Comparison of ENCODE assay signal across 2 fruit fly cellular contexts in genomic region chr2L:18656691-18657237, dm6.
A peak's percentile ranks its signal among the peaks of the same experiment; 100 is the strongest.
TF ChIP-seq lines count a peak whose summit lies in the region.

No protein-coding gene starts in this region.

- TF ChIP-seq CTCF in whole organism, embryonic (GFP tag; optimal IDR thresholded peaks at IDR 0.05; lab: Kevin White, UChicago): no peak

TF ChIP-seq in whole organism, embryonic, 481 proteins besides CTCF, POLR2A, EP300 and RAD21:
- TF ChIP-seq Med (GFP tag; lab: Kevin White, UChicago) (peak; percentile 56), CG6854 (GFP tag; optimal IDR thresholded peaks at IDR 0.05; lab: Kevin White, UChicago) (no peak), kni (GFP tag; optimal IDR thresholded peaks at IDR 0.05; lab: Kevin White, UChicago) (peak; percentile 76), Atf-2 (GFP tag; optimal IDR thresholded peaks at IDR 0.05; lab: Kevin White, UChicago) (no peak), vvl (GFP tag; IDR thresholded peaks at IDR 0.05; lab: Robert Waterston, UW) (peak; percentile 71; the same call in 1 of the 2 replicates), Blimp-1 (GFP tag; optimal IDR thresholded peaks at IDR 0.05; lab: Kevin White, UChicago) (peak; percentile 28), lmd (GFP tag; IDR thresholded peaks at IDR 0.05; lab: Robert Waterston, UW) (no peak), CG1602 (GFP tag; optimal IDR thresholded peaks at IDR 0.05; lab: Kevin White, UChicago) (no peak), sqz (GFP tag; optimal IDR thresholded peaks at IDR 0.05; lab: Kevin White, UChicago) (peak; percentile 40), sens (GFP tag; lab: Kevin White, UChicago) (peak; percentile 84), Ets65A (GFP tag; lab: Kevin White, UChicago) (peak; percentile 51), slbo (GFP tag; IDR thresholded peaks at IDR 0.05; lab: Robert Waterston, UW) (0 out of 2 replicates have a peak, but pooled peaks have one; percentile 11), Tbp (GFP tag; optimal IDR thresholded peaks at IDR 0.05; lab: Kevin White, UChicago) (no peak), CG14441 (GFP tag; IDR thresholded peaks at IDR 0.05; lab: Robert Waterston, UW) (0 out of 2 replicates have a peak, but pooled peaks have one; percentile 12), CG15073 (GFP tag; optimal IDR thresholded peaks at IDR 0.05; lab: Kevin White, UChicago) (no peak), CG12942 (GFP tag; optimal IDR thresholded peaks at IDR 0.05; lab: Kevin White, UChicago) (no peak), CG31441 (GFP tag; IDR thresholded peaks at IDR 0.05; lab: Robert Waterston, UW) (no peak), Hr78 (GFP tag; optimal IDR thresholded peaks at IDR 0.05; lab: Kevin White, UChicago) (peak in 1 of 2 experiments; percentile 18), lab (GFP tag; optimal IDR thresholded peaks at IDR 0.05; lab: Kevin White, UChicago) (peak; percentile 10), prd (optimal IDR thresholded peaks at IDR 0.05; lab: Kevin White, UChicago) (no peak), prd (GFP tag; IDR thresholded peaks at IDR 0.05; lab: Robert Waterston, UW) (0 out of 3 replicates have a peak, but pooled peaks have one; percentile 9), pho (GFP tag; optimal IDR thresholded peaks at IDR 0.05; lab: Kevin White, UChicago) (no peak), Hmr (GFP tag; optimal IDR thresholded peaks at IDR 0.05; lab: Kevin White, UChicago) (no peak), stwl (tag; optimal IDR thresholded peaks at IDR 0.05; lab: Kevin White, UChicago) (no peak), Gug (GFP tag; IDR thresholded peaks at IDR 0.05; lab: Robert Waterston, UW) (no peak), Sry-δ (GFP tag; optimal IDR thresholded peaks at IDR 0.05; lab: Kevin White, UChicago) (no peak), Hand (GFP tag; optimal IDR thresholded peaks at IDR 0.05; lab: Kevin White, UChicago) (no peak), oc (tag; optimal IDR thresholded peaks at IDR 0.05; lab: Kevin White, UChicago) (peak; percentile 58)
TF ChIP-seq in whole organism, embryonic: peak in this region for 13.

TF ChIP-seq in whole organism, prepupa, 60 proteins besides CTCF, POLR2A, EP300 and RAD21:
- TF ChIP-seq CG32006 (GFP tag; optimal IDR thresholded peaks at IDR 0.05; lab: Kevin White, UChicago): peak; percentile 6
- TF ChIP-seq Eip78C (GFP tag; lab: Kevin White, UChicago): peak; percentile 20
- peak; percentile 25 for TF ChIP-seq svp (GFP tag; lab: Kevin White, UChicago)
- TF ChIP-seq eg (GFP tag; IDR thresholded peaks at IDR 0.05; lab: Robert Waterston, UW): peak; percentile 22; the same call in 1 of the 3 replicates
- no peak for TF ChIP-seq OdsH (GFP tag; optimal IDR thresholded peaks at IDR 0.05; lab: Kevin White, UChicago)
- TF ChIP-seq acj6 (GFP tag; optimal IDR thresholded peaks at IDR 0.05; lab: Kevin White, UChicago): no peak

Comparison
In these comparisons a context has a peak if more than half of its experiments do, and no peak if none do; other contexts are left out.
1. Of the 7 proteins assayed by ChIP-seq in both whole organism, embryonic and whole organism, prepupa: peak only in whole organism, embryonic: Blimp-1; only in whole organism, prepupa: none; in both: none; in neither: 6.